Worm (Caenorhabditis elegans) whole organism, L3 larva: ENCODE data around the gene F21C10.5.

Experiments
- ZK546.5 ChIP-seq: sonication (generic microtip); optimal IDR thresholded peaks from 2 replicates; lab custom pipeline; 2017; ENCODE audit warnings: missing biosample characterization, missing genetic modification characterization
- aly-2 ChIP-seq: fragments of 150-350 bp; optimal IDR thresholded peaks from 2 replicates; lab custom pipeline; 2014; ENCODE audit warnings: missing biosample characterization, missing genetic modification characterization
- ceh-28 ChIP-seq: fragments of 150-350 bp; optimal IDR thresholded peaks from 2 replicates; lab custom pipeline; 2014; ENCODE audit warnings: missing biosample characterization, missing genetic modification reagents, missing genetic modification characterization
- egl-27 ChIP-seq: sonication (generic microtip); optimal IDR thresholded peaks from 4 replicates; lab custom pipeline; 2017; ENCODE audit warnings: missing biosample characterization, missing genetic modification reagents, missing genetic modification characterization
- mdl-1 ChIP-seq: fragments of 150-350 bp; optimal IDR thresholded peaks from 2 replicates; lab custom pipeline; 2014; ENCODE audit warnings: missing biosample characterization, missing genetic modification characterization
- nhr-12 ChIP-seq: fragments of 150-350 bp; optimal IDR thresholded peaks from 2 replicates; lab custom pipeline; 2014; ENCODE audit warnings: missing biosample characterization, missing genetic modification characterization
- pqm-1 ChIP-seq: fragments of 150-350 bp; optimal IDR thresholded peaks from 2 replicates; lab custom pipeline; 2017; ENCODE audit warnings: missing biosample characterization, missing genetic modification characterization, inconsistent platforms
- snpc-4 ChIP-seq: fragments of 150-350 bp; optimal IDR thresholded peaks from 2 replicates; lab custom pipeline; 2014; ENCODE audit warnings: missing biosample characterization, missing genetic modification characterization
- unc-39 ChIP-seq: sonication (generic microtip); optimal IDR thresholded peaks from 4 replicates; lab custom pipeline; 2017; ENCODE audit warnings: missing biosample characterization, missing genetic modification characterization
- unc-62 ChIP-seq: fragments of 150-350 bp; sonication (generic microtip); optimal IDR thresholded peaks from 4 replicates; lab custom pipeline; 2014; ENCODE audit warnings: missing biosample characterization, missing genetic modification reagents, missing genetic modification characterization
- ztf-11 ChIP-seq: fragments of 150-350 bp; optimal IDR thresholded peaks from 2 replicates; lab custom pipeline; 2014; ENCODE audit warnings: missing biosample characterization, missing genetic modification characterization

- TF ChIP-seq pqm-1 = no peak
- no peak for TF ChIP-seq aly-2 (tag; lab: Kevin White, UChicago)
- no peak for TF ChIP-seq nhr-12 (tag; lab: Kevin White, UChicago)
- TF ChIP-seq ztf-11 = no peak
- no peak for TF ChIP-seq unc-39 (tag; lab: Kevin White, UChicago)
- TF ChIP-seq unc-62 (GFP tag; lab: Kevin White, UChicago) = no peak
- TF ChIP-seq snpc-4 (tag; lab: Kevin White, UChicago) = no peak
- TF ChIP-seq ZK546.5 (tag; lab: Kevin White, UChicago) = no peak
- no peak for TF ChIP-seq mdl-1 (tag; lab: Kevin White, UChicago)
- TF ChIP-seq egl-27 = no peak
- no peak for TF ChIP-seq ceh-28
These were observed 24.4 kb upstream of the F21C10.5 start, which contains the start of gene frpr-6 for ce11 chrV:9101062-9101461.
